Fruit fly (Drosophila melanogaster) whole organism, embryonic: Measurements from ENCODE around the gene Sodq.

ENCODE experiments used
- Asciz ChIP-seq: fragments of 200-800 bp; sonication (Bioruptor generic); optimal IDR thresholded peaks from 2 replicates; lab custom pipeline; 2017; ENCODE audit warnings: missing biosample characterization, mild to moderate bottlenecking, missing genetic modification characterization, missing genetic modification reagents
- B-H1 ChIP-seq: fragments of 200-800 bp; sonication (Bioruptor generic); IDR thresholded peaks from 3 replicates; pipeline ENCODE4 v1.3.6; 2022; ENCODE audit warnings: missing biosample characterization, missing genetic modification characterization
- B-H2 ChIP-seq: fragments of 200-800 bp; sonication (Bioruptor generic); optimal IDR thresholded peaks from 2 replicates; lab custom pipeline; 2018; ENCODE audit warnings: missing biosample characterization, mild to moderate bottlenecking, missing genetic modification characterization
- CG10431 ChIP-seq: fragments of 200-800 bp; sonication (Bioruptor generic); optimal IDR thresholded peaks from 3 replicates; lab custom pipeline; 2018; ENCODE audit warnings: missing biosample characterization, mild to moderate bottlenecking, missing genetic modification characterization
- CG10462 ChIP-seq: fragments of 200-800 bp; sonication (Bioruptor generic); optimal IDR thresholded peaks from 2 replicates; lab custom pipeline; 2016; ENCODE audit warnings: missing biosample characterization, missing genetic modification characterization
- CG11695 ChIP-seq: fragments of 200-800 bp; sonication (Bioruptor generic); IDR thresholded peaks from 3 replicates; pipeline ENCODE4 v1.3.6; 2022; ENCODE audit warnings: missing biosample characterization, missing genetic modification characterization
- CG12659 ChIP-seq: fragments of 200-800 bp; sonication (Bioruptor generic); optimal IDR thresholded peaks from 3 replicates; lab custom pipeline; 2017; ENCODE audit warnings: mild to moderate bottlenecking, missing biosample characterization, missing genetic modification reagents, missing genetic modification characterization
- CG12942 ChIP-seq: fragments of 200-800 bp; sonication (Bioruptor generic); optimal IDR thresholded peaks from 3 replicates; lab custom pipeline; 2016; ENCODE audit warnings: missing biosample characterization, missing genetic modification characterization
- CG13287 ChIP-seq: fragments of 200-800 bp; sonication (Bioruptor generic); IDR thresholded peaks from 2 replicates; pipeline ENCODE4 v1.3.6; 2022; ENCODE audit warnings: missing biosample characterization, missing genetic modification characterization; ENCODE audit not compliant: partially characterized antibody
- CG14014 ChIP-seq: fragments of 200-800 bp; sonication (Bioruptor generic); IDR thresholded peaks from 2 replicates; pipeline ENCODE4 v1.3.6; 2022; ENCODE audit warnings: missing biosample characterization, missing genetic modification characterization
- CG17802 ChIP-seq: fragments of 200-800 bp; sonication (Bioruptor generic); optimal IDR thresholded peaks from 2 replicates; lab custom pipeline; 2018; ENCODE audit warnings: missing biosample characterization, mild to moderate bottlenecking, missing genetic modification characterization, moderate library complexity
- CG1832 ChIP-seq: fragments of 200-800 bp; sonication (Bioruptor generic); optimal IDR thresholded peaks from 2 replicates; lab custom pipeline; 2017; ENCODE audit warnings: missing biosample characterization, mild to moderate bottlenecking, missing genetic modification characterization, inconsistent platforms
- CG2678 ChIP-seq: fragments of 200-800 bp; sonication (Bioruptor generic); optimal IDR thresholded peaks from 3 replicates; lab custom pipeline; 2019; ENCODE audit warnings: missing biosample characterization, mild to moderate bottlenecking, missing genetic modification characterization, moderate library complexity
- CG3163 ChIP-seq: fragments of 200-800 bp; sonication (Bioruptor generic); optimal IDR thresholded peaks from 3 replicates; lab custom pipeline; 2016; ENCODE audit warnings: missing biosample characterization, missing genetic modification characterization
- CG33557 ChIP-seq: fragments of 200-800 bp; sonication (Bioruptor generic); optimal IDR thresholded peaks from 2 replicates; lab custom pipeline; 2019; ENCODE audit warnings: missing biosample characterization, mild to moderate bottlenecking, missing genetic modification characterization, moderate library complexity
- CG3838 ChIP-seq: fragments of 200-800 bp; sonication (Bioruptor generic); optimal IDR thresholded peaks from 3 replicates; lab custom pipeline; 2016; ENCODE audit warnings: missing biosample characterization, missing genetic modification characterization
- CG43689 ChIP-seq: fragments of 200-800 bp; sonication (Bioruptor generic); IDR thresholded peaks from 2 replicates; pipeline ENCODE4 v1.3.6; 2022; ENCODE audit warnings: missing biosample characterization, missing genetic modification characterization
- CG6272 ChIP-seq: fragments of 200-800 bp; sonication (Bioruptor generic); IDR thresholded peaks from 2 replicates; pipeline ENCODE4 v1.3.6; 2022; ENCODE audit warnings: missing biosample characterization, missing genetic modification characterization
- CkIIα-i1 ChIP-seq: fragments of 200-800 bp; sonication (Bioruptor generic); IDR thresholded peaks from 2 replicates; pipeline ENCODE4 v1.3.6; 2022; ENCODE audit warnings: missing biosample characterization, missing genetic modification characterization
- CrebB ChIP-seq: fragments of 200-800 bp; sonication (Bioruptor generic); optimal IDR thresholded peaks from 3 replicates; lab custom pipeline; 2018; ENCODE audit warnings: missing biosample characterization, mild to moderate bottlenecking, missing genetic modification characterization
- Dad ChIP-seq: fragments of 200-800 bp; sonication (Bioruptor generic); optimal IDR thresholded peaks from 3 replicates; lab custom pipeline; 2016; ENCODE audit warnings: missing biosample characterization, missing genetic modification characterization
- Dip3 ChIP-seq: fragments of 200-800 bp; sonication (Bioruptor generic); optimal IDR thresholded peaks from 3 replicates; lab custom pipeline; 2016; ENCODE audit warnings: missing biosample characterization, missing genetic modification characterization
- Eip74EF ChIP-seq, 2 experiments: fragments of 200-800 bp in 1 of 2; fragments of >200 bp in 1 of 2; sonication (Bioruptor generic) in 1 of 2; optimal IDR thresholded peaks; 2 replicates each; lab custom pipeline; 2017 to 2019; ENCODE audit warnings: missing biosample characterization in 2 of 2, missing genetic modification characterization in 2 of 2, mild to moderate bottlenecking in 1 of 2, moderate library complexity in 1 of 2
- HLH54F ChIP-seq: fragments of 200-800 bp; sonication (Bioruptor generic); optimal IDR thresholded peaks from 3 replicates; lab custom pipeline; 2016; ENCODE audit warnings: missing biosample characterization, missing genetic modification characterization
- Hmr ChIP-seq: fragments of 200-800 bp; sonication (Bioruptor generic); optimal IDR thresholded peaks from 3 replicates; lab custom pipeline; 2017; ENCODE audit warnings: mild to moderate bottlenecking, missing biosample characterization, missing genetic modification reagents, missing genetic modification characterization
- Hr3 ChIP-seq: fragments of 200-800 bp; sonication (Bioruptor generic); optimal IDR thresholded peaks from 3 replicates; lab custom pipeline; 2016; ENCODE audit warnings: missing biosample characterization, missing genetic modification characterization
- Jarid2 ChIP-seq: fragments of 200-800 bp; sonication (Bioruptor generic); optimal IDR thresholded peaks from 3 replicates; lab custom pipeline; 2017; ENCODE audit warnings: mild to moderate bottlenecking, missing biosample characterization, missing genetic modification reagents, missing genetic modification characterization
- Kr ChIP-seq: fragments of 200-800 bp; sonication (Bioruptor generic); optimal IDR thresholded peaks from 2 replicates; lab custom pipeline; 2017; ENCODE audit warnings: missing biosample characterization, mild to moderate bottlenecking, missing genetic modification characterization
- Scr ChIP-seq: fragments of 200-800 bp; sonication (Bioruptor generic); IDR thresholded peaks from 2 replicates; pipeline ENCODE4 v1.3.6; 2022; ENCODE audit warnings: missing biosample characterization, missing genetic modification characterization; ENCODE audit not compliant: partially characterized antibody
- Sox100B ChIP-seq: fragments of 200-800 bp; sonication (Bioruptor generic); optimal IDR thresholded peaks from 3 replicates; lab custom pipeline; 2018; ENCODE audit warnings: missing biosample characterization, mild to moderate bottlenecking, missing genetic modification characterization
- Sox102F ChIP-seq: fragments of 200-800 bp; sonication (Bioruptor generic); optimal IDR thresholded peaks from 2 replicates; lab custom pipeline; 2018; ENCODE audit warnings: missing biosample characterization, mild to moderate bottlenecking, missing genetic modification characterization, moderate library complexity
- TFAM ChIP-seq: fragments of 200-800 bp; sonication (Bioruptor generic); optimal IDR thresholded peaks from 2 replicates; lab custom pipeline; 2017; ENCODE audit warnings: missing biosample characterization, missing genetic modification characterization, inconsistent platforms
- amos ChIP-seq: fragments of 200-800 bp; sonication (Bioruptor generic); IDR thresholded peaks from 2 replicates; pipeline ENCODE4 v1.3.6; 2022; ENCODE audit warnings: missing biosample characterization, missing genetic modification characterization; ENCODE audit not compliant: partially characterized antibody
- en ChIP-seq: fragments of 200-800 bp; sonication (Bioruptor generic); optimal IDR thresholded peaks from 2 replicates; lab custom pipeline; 2016; ENCODE audit warnings: missing biosample characterization, missing genetic modification characterization
- grau ChIP-seq: fragments of 200-800 bp; optimal IDR thresholded peaks from 3 replicates; lab custom pipeline; 2019; ENCODE audit warnings: missing biosample characterization, mild to moderate bottlenecking, missing genetic modification characterization, moderate library complexity
- gro ChIP-seq: fragments of 200-800 bp; sonication (Bioruptor generic); optimal IDR thresholded peaks from 2 replicates; lab custom pipeline; 2016; ENCODE audit warnings: missing biosample characterization, missing genetic modification characterization
- hkb ChIP-seq, 2 experiments: fragments of 200-800 bp in 1 of 2; fragments of >200 bp in 1 of 2; sonication (Bioruptor generic) in 1 of 2; IDR thresholded peaks in 1 of 2; optimal IDR thresholded peaks in 1 of 2; 2 replicates each; pipeline versions ENCODE4 v1.3.6 to Lab custom; 2017 to 2022; ENCODE audit warnings: missing biosample characterization in 1 of 2, missing genetic modification characterization in 1 of 2
- lov ChIP-seq, 2 experiments: fragments of 200-800 bp in 1 of 2; fragments of >200 bp in 1 of 2; sonication (Bioruptor generic) in 1 of 2; IDR thresholded peaks in 1 of 2; optimal IDR thresholded peaks in 1 of 2; 2 replicates in 1 of 2; 3 replicates in 1 of 2; pipeline versions ENCODE4 v1.3.6 to Lab custom; 2017 to 2022; ENCODE audit warnings: missing biosample characterization in 1 of 2, missing genetic modification characterization in 1 of 2
- nom ChIP-seq: fragments of 200-800 bp; sonication (Bioruptor generic); optimal IDR thresholded peaks from 2 replicates; lab custom pipeline; 2017; ENCODE audit warnings: missing biosample characterization, missing genetic modification characterization, mild to moderate bottlenecking, moderate library complexity, missing genetic modification reagents
- org-1 ChIP-seq: fragments of 200-800 bp; sonication (Bioruptor generic); optimal IDR thresholded peaks from 2 replicates; lab custom pipeline; 2017; ENCODE audit warnings: missing biosample characterization, missing genetic modification characterization
- pum ChIP-seq: fragments of 200-800 bp; sonication (Bioruptor generic); optimal IDR thresholded peaks from 2 replicates; lab custom pipeline; 2016; ENCODE audit warnings: missing biosample characterization, missing genetic modification characterization
- repo ChIP-seq: fragments of 200-800 bp; sonication (Bioruptor generic); optimal IDR thresholded peaks from 2 replicates; lab custom pipeline; 2016; ENCODE audit warnings: missing biosample characterization, missing genetic modification characterization
- rib ChIP-seq: fragments of 200-800 bp; sonication (Bioruptor generic); IDR thresholded peaks from 2 replicates; pipeline ENCODE4 v1.3.6; 2022; ENCODE audit warnings: missing biosample characterization, missing genetic modification characterization
- sisA ChIP-seq: fragments of 200-800 bp; sonication (Bioruptor generic); IDR thresholded peaks from 2 replicates; pipeline ENCODE4 v1.3.6; 2022; ENCODE audit warnings: missing biosample characterization, missing genetic modification characterization
- slp2 ChIP-seq: fragments of 200-800 bp; sonication (Bioruptor generic); optimal IDR thresholded peaks from 2 replicates; lab custom pipeline; 2016; ENCODE audit warnings: missing biosample characterization, missing genetic modification characterization
- tio ChIP-seq: fragments of 200-800 bp; sonication (Bioruptor generic); optimal IDR thresholded peaks from 2 replicates; lab custom pipeline; 2017; ENCODE audit warnings: missing biosample characterization, missing genetic modification characterization, inconsistent platforms
- tna ChIP-seq: fragments of 200-800 bp; sonication (Bioruptor generic); IDR thresholded peaks from 2 replicates; pipeline ENCODE4 v1.3.6; 2022; ENCODE audit warnings: missing biosample characterization, missing genetic modification characterization; ENCODE audit not compliant: partially characterized antibody

Gene Sodq

DNA sequence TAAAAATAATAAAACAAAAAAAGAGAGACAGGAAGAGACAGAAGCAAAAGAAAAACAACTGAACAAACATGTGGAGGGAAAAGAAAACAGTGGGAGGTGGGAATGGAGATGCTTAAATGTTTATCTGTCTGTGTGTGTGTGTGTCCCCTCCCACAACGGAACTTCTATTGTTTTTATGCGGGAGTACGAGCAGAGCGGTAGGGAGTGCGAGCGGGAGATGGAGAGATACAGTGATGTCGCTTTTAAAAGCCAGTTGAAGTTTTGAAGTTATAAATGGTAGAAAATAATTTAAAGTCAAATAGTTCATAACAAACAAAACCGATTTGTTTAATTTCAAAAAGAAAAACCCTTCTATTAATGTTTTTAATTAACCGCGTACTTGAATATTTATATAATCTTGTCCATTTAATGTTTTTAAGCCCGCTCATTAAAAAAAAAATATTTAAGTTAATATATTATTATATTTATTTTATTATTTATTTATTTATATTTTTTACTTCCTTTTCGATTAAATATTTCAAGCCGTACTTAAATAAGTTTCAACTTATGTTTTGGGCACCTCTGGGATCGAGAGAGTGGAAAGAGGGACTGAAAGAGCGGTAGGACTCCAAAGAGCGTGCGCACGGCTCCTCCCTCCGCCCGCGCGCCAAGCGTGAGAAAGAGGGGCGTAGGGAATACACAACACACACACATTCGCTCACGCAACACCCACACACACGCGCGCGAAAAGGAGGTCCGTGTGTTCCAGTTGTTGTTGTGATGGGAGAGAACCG is 15.2 kb upstream of the Sodq start (continued):
- TF ChIP-seq Dad (GFP tag; lab: Kevin White, UChicago) (no peak), Sox100B (peak; percentile 50), B-H1 (GFP tag; lab: Robert Waterston, UW) (no peak; the same call in 2 of the 3 replicates), CG6272 (GFP tag; lab: Robert Waterston, UW) (no peak), CG43689 (GFP tag; lab: Robert Waterston, UW) (no peak), CrebB (tag; lab: Kevin White, UChicago) (no peak), CG10462 (GFP tag; lab: Kevin White, UChicago) (no peak), CG12942 (GFP tag; lab: Kevin White, UChicago) (no peak), CG3838 (GFP tag; lab: Kevin White, UChicago) (no peak), lov (optimal IDR thresholded peaks at IDR 0.05; lab: Kevin White, UChicago) (no peak), lov (GFP tag; IDR thresholded peaks at IDR 0.05; lab: Robert Waterston, UW) (no peak), tna (GFP tag; lab: Robert Waterston, UW) (no peak), Eip74EF (GFP tag; optimal IDR thresholded peaks at IDR 0.05; lab: Kevin White, UChicago) (no peak), rib (GFP tag; lab: Robert Waterston, UW) (peak; percentile 51; the same call in 1 of the 2 replicates), tio (GFP tag; lab: Kevin White, UChicago) (no peak), CG17802 (tag; lab: Kevin White, UChicago) (no peak), Scr (GFP tag; lab: Robert Waterston, UW) (no peak), CG11695 (GFP tag; lab: Robert Waterston, UW) (0 out of 3 replicates have a peak, but pooled peaks have one; percentile 41), CkIIα-i1 (GFP tag; lab: Robert Waterston, UW) (no peak), CG2678 (tag; lab: Kevin White, UChicago) (peak; percentile 76), CG33557 (GFP tag; lab: Kevin White, UChicago) (peak; percentile 24), slp2 (GFP tag; lab: Kevin White, UChicago) (no peak), Hmr (GFP tag; lab: Kevin White, UChicago) (peak; percentile 66), pum (no peak), TFAM (GFP tag; lab: Kevin White, UChicago) (no peak), Sox102F (GFP tag; lab: Kevin White, UChicago) (peak; percentile 64), Asciz (GFP tag; lab: Kevin White, UChicago) (peak; percentile 37), CG10431 (GFP tag; lab: Kevin White, UChicago) (no peak), sisA (GFP tag; lab: Robert Waterston, UW) (peak; percentile 30; the same call in 1 of the 2 replicates), Jarid2 (GFP tag; lab: Kevin White, UChicago) (peak; percentile 15), HLH54F (no peak), en (GFP tag; lab: Kevin White, UChicago) (no peak), CG13287 (GFP tag; lab: Robert Waterston, UW) (no peak), nom (GFP tag; lab: Kevin White, UChicago) (no peak), amos (GFP tag; lab: Robert Waterston, UW) (no peak), B-H2 (GFP tag; lab: Kevin White, UChicago) (no peak), Dip3 (no peak), hkb (optimal IDR thresholded peaks at IDR 0.05; lab: Kevin White, UChicago) (no peak), hkb (GFP tag; IDR thresholded peaks at IDR 0.05; lab: Robert Waterston, UW) (no peak), CG1832 (GFP tag; lab: Kevin White, UChicago) (no peak), grau (peak; percentile 76), CG3163 (GFP tag; lab: Kevin White, UChicago) (no peak), Kr (no peak), gro (no peak), Hr3 (GFP tag; lab: Kevin White, UChicago) (peak; percentile 68), repo (peak; percentile 19), org-1 (GFP tag; lab: Kevin White, UChicago) (peak; percentile 23), CG12659 (peak; percentile 18), CG14014 (GFP tag; lab: Robert Waterston, UW) (0 out of 2 replicates have a peak, but pooled peaks have one; percentile 44)
